Worm (Caenorhabditis elegans): Measurements from ENCODE around the gene srd-70.

Gene srd-70

ce11 chrV:20423428-20423827 is 30.5 kb upstream of the srd-70 start (continued):
- TF ChIP-seq unc-62 (GFP tag; optimal IDR thresholded peaks at IDR 0.05 in 1 of 2) = peak in 1 of 2 experiments; percentile 57
- no peak for TF ChIP-seq unc-62 (tag; optimal IDR thresholded peaks at IDR 0.05)
- peak; percentile 52 for TF ChIP-seq hlh-11 (tag; optimal IDR thresholded peaks at IDR 0.05)
- TF ChIP-seq lir-3 (tag; optimal IDR thresholded peaks at IDR 0.05) = no peak
- TF ChIP-seq nhr-28 (tag; optimal IDR thresholded peaks at IDR 0.05) = peak; percentile 53
- no peak for TF ChIP-seq lin-1 (GFP tag; IDR thresholded peaks at IDR 0.05)
- no peak for TF ChIP-seq ceh-20 (GFP tag; IDR thresholded peaks at IDR 0.05)
- peak; percentile 30 for TF ChIP-seq hlh-30 (tag; optimal IDR thresholded peaks at IDR 0.05; ENCODE audit: insufficient read depth)
- peak; percentile 36 for TF ChIP-seq dve-1 (tag; optimal IDR thresholded peaks at IDR 0.05; ENCODE audit: insufficient read depth)
- no peak for TF ChIP-seq nhr-41 (GFP tag; IDR thresholded peaks at IDR 0.05)
- no peak for TF ChIP-seq rbr-2 (tag; optimal IDR thresholded peaks at IDR 0.05)
- no peak for TF ChIP-seq nhr-42 (GFP tag; IDR thresholded peaks at IDR 0.05)
- no peak for TF ChIP-seq egl-27 (tag; optimal IDR thresholded peaks at IDR 0.05)
- TF ChIP-seq pqm-1 (tag; optimal IDR thresholded peaks at IDR 0.05) = no peak
- TF ChIP-seq F49E8.2 (tag; optimal IDR thresholded peaks at IDR 0.05; ENCODE audit: borderline replicate concordance) = no peak

DNA sequence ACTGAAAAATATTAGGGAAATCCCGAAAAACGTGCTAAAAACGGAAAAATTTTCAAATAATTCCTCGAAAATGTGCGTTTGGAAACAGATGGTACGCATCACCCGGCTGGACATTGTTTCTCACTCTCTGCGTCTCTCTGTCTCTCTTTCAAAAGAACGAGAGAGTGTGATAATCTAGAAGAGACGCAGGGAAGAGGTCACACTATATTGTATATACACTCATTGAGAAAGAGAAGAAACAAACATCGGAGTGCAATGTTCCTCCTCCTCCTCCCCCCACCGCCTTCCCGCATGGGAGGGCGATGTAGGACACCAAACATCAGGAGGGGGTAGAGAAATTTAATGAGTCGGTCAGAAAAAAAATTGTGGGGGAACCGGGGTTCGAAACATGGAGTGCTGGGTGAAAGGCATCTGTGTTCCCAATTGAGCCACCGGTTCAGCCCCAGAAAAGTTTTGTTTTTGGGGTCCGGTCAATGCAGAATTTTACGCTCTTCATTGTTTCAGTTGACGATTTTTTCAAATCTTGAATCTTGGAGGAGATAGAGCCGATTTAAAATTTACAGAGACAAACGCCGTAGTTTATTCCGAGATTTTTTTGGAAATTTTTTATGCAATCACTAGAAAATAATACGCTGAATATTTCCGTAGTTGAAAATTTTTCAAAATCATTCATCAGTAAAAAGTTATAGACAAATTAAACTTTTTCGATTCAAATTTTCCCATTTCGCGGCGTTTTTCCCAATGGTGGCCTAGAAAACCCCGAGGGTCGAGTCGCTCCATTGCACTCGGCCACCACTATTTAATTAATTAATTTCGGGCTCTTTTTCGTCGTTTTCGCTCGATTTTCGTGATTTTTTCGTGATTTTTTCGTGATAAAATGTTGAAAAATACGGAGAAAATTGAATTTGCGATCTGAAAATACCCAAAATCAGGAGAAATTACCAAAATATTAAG is 29.4 kb upstream of the srd-70 start:
- TF ChIP-seq zfp-2 (tag; optimal IDR thresholded peaks at IDR 0.05) (no peak), dve-1 (tag; optimal IDR thresholded peaks at IDR 0.05; ENCODE audit: insufficient read depth) (peak; percentile 77), F26F4.8 (GFP tag; conservative IDR thresholded peaks at IDR 0.05) (0 out of 2 replicates have a peak, but pooled peaks have one; percentile 26), F37D6.2 (tag; optimal IDR thresholded peaks at IDR 0.05) (no peak), daf-8 (GFP tag; IDR thresholded peaks at IDR 0.05) (no peak), unc-62 (GFP tag; optimal IDR thresholded peaks at IDR 0.05 in 1 of 2) (no peak), unc-62 (tag; optimal IDR thresholded peaks at IDR 0.05) (no peak), aly-2 (tag; optimal IDR thresholded peaks at IDR 0.05) (no peak), mes-2 (tag; optimal IDR thresholded peaks at IDR 0.05; ENCODE audit: poor library complexity, severe bottlenecking) (peak; percentile 95), nhr-102 (tag; optimal IDR thresholded peaks at IDR 0.05) (peak; percentile 16), dmd-6 (GFP tag; IDR thresholded peaks at IDR 0.05) (peak; percentile 67), nhr-41 (GFP tag; IDR thresholded peaks at IDR 0.05) (0 out of 2 replicates have a peak, but pooled peaks have one; percentile 44), mep-1 (tag; optimal IDR thresholded peaks at IDR 0.05) (peak; percentile 55), lin-39 (tag; optimal IDR thresholded peaks at IDR 0.05) (no peak), mdl-1 (tag; optimal IDR thresholded peaks at IDR 0.05) (peak; percentile 24 to 71), spr-3 (GFP tag; optimal IDR thresholded peaks at IDR 0.05) (peak; percentile 51), ceh-44 (GFP tag; IDR thresholded peaks at IDR 0.05) (no peak), daf-16 (GFP tag; optimal IDR thresholded peaks at IDR 0.05) (no peak), daf-16 (tag; optimal IDR thresholded peaks at IDR 0.05) (peak; percentile 86), pha-4 (GFP tag; IDR thresholded peaks at IDR 0.05) (no peak), pha-4 (tag; optimal IDR thresholded peaks at IDR 0.05) (no peak), saeg-2 (GFP tag; IDR thresholded peaks at IDR 0.05) (no peak), Y75B8A.6 (GFP tag; IDR thresholded peaks at IDR 0.05) (no peak), nhr-25 (tag; optimal IDR thresholded peaks at IDR 0.05; ENCODE audit: borderline replicate concordance, insufficient read depth) (no peak), duxl-1 (tag; optimal IDR thresholded peaks at IDR 0.05; ENCODE audit: poor library complexity) (peak; percentile 70), unc-130 (GFP tag; optimal IDR thresholded peaks at IDR 0.05) (peak; percentile 58), rbr-2 (tag; optimal IDR thresholded peaks at IDR 0.05) (peak; percentile 0), set-16 (GFP tag; IDR thresholded peaks at IDR 0.05) (0 out of 2 replicates have a peak, but pooled peaks have one; percentile 18), aha-1 (tag) (peak; percentile 81), hif-1 (tag; optimal IDR thresholded peaks at IDR 0.05) (peak in 1 of 2 experiments; percentile 56), zfp-3 (GFP tag; conservative IDR thresholded peaks at IDR 0.05) (no peak), lim-7 (GFP tag; IDR thresholded peaks at IDR 0.05) (no peak), pqm-1 (tag; optimal IDR thresholded peaks at IDR 0.05) (peak; percentile 2), fkh-10 (GFP tag; optimal IDR thresholded peaks at IDR 0.05) (peak; percentile 10), hlh-11 (tag; optimal IDR thresholded peaks at IDR 0.05) (peak; percentile 88), egl-43 (GFP tag; IDR thresholded peaks at IDR 0.05) (0 out of 2 replicates have a peak, but pooled peaks have one; percentile 25), lin-38 (GFP tag; IDR thresholded peaks at IDR 0.05) (peak; percentile 62), fos-1 (tag; optimal IDR thresholded peaks at IDR 0.05) (no peak)

Measured in whole organism, L4 larva.